Worm (Caenorhabditis elegans) whole organism, L4 larva: ENCODE measurements around the gene srx-47.

Experiments used
- F26F4.8 ChIP-seq: fragments of 200-800 bp; sonication (Bioruptor generic); conservative IDR thresholded peaks from 2 replicates; pipeline ENCODE4 v1.3.6; 2022; ENCODE audit warnings: missing genetic modification characterization, missing compliant biosample characterization
- R02D3.7 ChIP-seq: fragments of 150-350 bp; sonication (generic microtip); optimal IDR thresholded peaks from 3 replicates; lab custom pipeline; 2014; ENCODE audit warnings: missing biosample characterization, missing genetic modification characterization
- T20F7.1 ChIP-seq: fragments of 200-800 bp; sonication (Bioruptor generic); optimal IDR thresholded peaks from 2 replicates; lab custom pipeline; 2018; ENCODE audit warnings: mild to moderate bottlenecking, missing genetic modification characterization, missing compliant biosample characterization
- ZK337.2 ChIP-seq: fragments of 200-800 bp; sonication (Bioruptor generic); IDR thresholded peaks from 2 replicates; pipeline ENCODE4 v1.3.6; 2022; ENCODE audit warnings: missing genetic modification reagents, missing genetic modification characterization, missing compliant biosample characterization
- ZK546.5 ChIP-seq, 2 experiments: sonication (generic microtip); optimal IDR thresholded peaks; 2 replicates each; lab custom pipeline; 2017; ENCODE audit warnings: missing biosample characterization in 2 of 2, missing genetic modification characterization in 2 of 2
- aha-1 ChIP-seq: fragments of 150-350 bp; peaks from one replicate; lab custom pipeline; 2014; ENCODE audit warnings: missing biosample characterization, missing genetic modification characterization
- attf-4 ChIP-seq: sonication (generic microtip); optimal IDR thresholded peaks from 3 replicates; lab custom pipeline; 2017; ENCODE audit warnings: missing biosample characterization, missing genetic modification characterization
- ceh-28 ChIP-seq: fragments of 150-350 bp; optimal IDR thresholded peaks from 2 replicates; lab custom pipeline; 2014; ENCODE audit warnings: missing biosample characterization, missing genetic modification reagents, missing genetic modification characterization
- ceh-32 ChIP-seq: sonication (generic microtip); optimal IDR thresholded peaks from 2 replicates; lab custom pipeline; 2016; ENCODE audit warnings: mild to moderate bottlenecking, missing genetic modification characterization, missing compliant biosample characterization; ENCODE audit not compliant: poor library complexity
- ceh-44 ChIP-seq: fragments of 200-800 bp; sonication (Bioruptor generic); IDR thresholded peaks from 2 replicates; pipeline ENCODE4 v1.3.6; 2022; ENCODE audit warnings: missing genetic modification reagents, missing genetic modification characterization, missing compliant biosample characterization
- daf-16 ChIP-seq, 3 experiments: sonication (generic microtip); optimal IDR thresholded peaks; 2 replicates each; lab custom pipeline; 2016 to 2017; ENCODE audit warnings: missing genetic modification characterization in 3 of 3, missing genetic modification reagents in 3 of 3, mild to moderate bottlenecking in 2 of 3, missing compliant biosample characterization in 2 of 3, missing biosample characterization in 1 of 3, moderate library complexity in 1 of 3
- dmd-6 ChIP-seq: fragments of 200-800 bp; sonication (Bioruptor generic); IDR thresholded peaks from 2 replicates; pipeline ENCODE4 v1.3.6; 2022; ENCODE audit warnings: missing genetic modification reagents, missing genetic modification characterization, missing compliant biosample characterization
- dve-1 ChIP-seq: sonication (generic microtip); optimal IDR thresholded peaks from 2 replicates; lab custom pipeline; 2017; ENCODE audit warnings: antibody characterized with exemption, mild to moderate bottlenecking, missing genetic modification characterization, missing compliant biosample characterization; ENCODE audit not compliant: insufficient read depth
- gei-8 ChIP-seq: fragments of 200-800 bp; sonication (Bioruptor generic); optimal IDR thresholded peaks from 2 replicates; lab custom pipeline; 2018; ENCODE audit warnings: mild to moderate bottlenecking, missing genetic modification characterization, missing compliant biosample characterization
- hlh-11 ChIP-seq: fragments of 200-800 bp; sonication (Bioruptor generic); optimal IDR thresholded peaks from 2 replicates; lab custom pipeline; 2018; ENCODE audit warnings: mild to moderate bottlenecking, missing genetic modification characterization, missing compliant biosample characterization
- hlh-30 ChIP-seq: sonication (generic microtip); optimal IDR thresholded peaks from 2 replicates; lab custom pipeline; 2017; ENCODE audit warnings: antibody characterized with exemption, mild to moderate bottlenecking, missing genetic modification characterization, missing compliant biosample characterization; ENCODE audit not compliant: insufficient read depth
- hmg-1.1 ChIP-seq: fragments of 200-800 bp; sonication (Bioruptor generic); IDR thresholded peaks from 2 replicates; pipeline ENCODE4 v1.3.6; 2022; ENCODE audit warnings: missing genetic modification reagents, missing genetic modification characterization, missing compliant biosample characterization
- lin-1 ChIP-seq: fragments of 200-800 bp; sonication (Bioruptor generic); IDR thresholded peaks from 2 replicates; pipeline ENCODE4 v1.3.6; 2022; ENCODE audit warnings: missing genetic modification reagents, missing genetic modification characterization, missing compliant biosample characterization
- lsy-2 ChIP-seq, 2 experiments: fragments of 150-350 bp in 1 of 2; sonication (generic microtip) in 1 of 2; optimal IDR thresholded peaks; 2 replicates each; lab custom pipeline; 2014 to 2017; ENCODE audit warnings: missing biosample characterization in 2 of 2, missing genetic modification characterization in 2 of 2
- madf-5 ChIP-seq, 2 experiments: fragments of 200-800 bp; sonication (Bioruptor generic); IDR thresholded peaks; 2 replicates each; pipeline ENCODE4 v1.3.6; 2022; ENCODE audit warnings: missing compliant biosample characterization in 2 of 2, missing genetic modification characterization in 2 of 2
- mdl-1 ChIP-seq, 2 experiments: fragments of 150-350 bp in 1 of 2; sonication (generic microtip) in 1 of 2; optimal IDR thresholded peaks; 2 replicates each; lab custom pipeline; 2014 to 2017; ENCODE audit warnings: missing biosample characterization in 2 of 2, missing genetic modification characterization in 2 of 2
- mep-1 ChIP-seq: fragments of 150-350 bp; sonication (generic microtip); optimal IDR thresholded peaks from 3 replicates; lab custom pipeline; 2014; ENCODE audit warnings: missing biosample characterization, missing genetic modification characterization
- mes-2 ChIP-seq: sonication (generic microtip); optimal IDR thresholded peaks from 2 replicates; lab custom pipeline; 2016; ENCODE audit warnings: missing genotype, mild to moderate bottlenecking, missing genetic modification characterization, missing compliant biosample characterization; ENCODE audit not compliant: poor library complexity, severe bottlenecking
- nhr-10 ChIP-seq: fragments of 150-350 bp; optimal IDR thresholded peaks from 2 replicates; lab custom pipeline; 2014; ENCODE audit warnings: missing biosample characterization, missing genetic modification characterization
- nhr-11 ChIP-seq: fragments of 150-350 bp; optimal IDR thresholded peaks from 2 replicates; lab custom pipeline; 2014; ENCODE audit warnings: missing biosample characterization, missing genetic modification characterization
- nhr-28 ChIP-seq: fragments of 150-350 bp; optimal IDR thresholded peaks from 2 replicates; lab custom pipeline; 2014; ENCODE audit warnings: missing biosample characterization, missing genetic modification characterization
- nhr-41 ChIP-seq: fragments of 200-800 bp; sonication (Bioruptor generic); IDR thresholded peaks from 2 replicates; pipeline ENCODE4 v1.3.6; 2022; ENCODE audit warnings: missing genetic modification reagents, missing genetic modification characterization, missing compliant biosample characterization
- nhr-42 ChIP-seq: fragments of 200-800 bp; sonication (Bioruptor generic); IDR thresholded peaks from 2 replicates; pipeline ENCODE4 v1.3.6; 2022; ENCODE audit warnings: missing genetic modification characterization, missing compliant biosample characterization
- nhr-48 ChIP-seq: sonication (generic microtip); optimal IDR thresholded peaks from 2 replicates; lab custom pipeline; 2016; ENCODE audit warnings: mild to moderate bottlenecking, missing genetic modification characterization, missing compliant biosample characterization
- nhr-77 ChIP-seq: fragments of 150-350 bp; optimal IDR thresholded peaks from 2 replicates; lab custom pipeline; 2014; ENCODE audit warnings: missing biosample characterization, missing genetic modification characterization
- pha-4 ChIP-seq, 2 experiments: fragments of 150-350 bp in 1 of 2; fragments of 200-800 bp in 1 of 2; sonication (Bioruptor generic) in 1 of 2; IDR thresholded peaks in 1 of 2; optimal IDR thresholded peaks in 1 of 2; 2 replicates each; pipeline versions ENCODE4 v1.3.6 to Lab custom; 2014 to 2022; ENCODE audit warnings: missing genetic modification characterization in 2 of 2, missing genetic modification reagents in 2 of 2, missing biosample characterization in 1 of 2, missing compliant biosample characterization in 1 of 2
- spr-3 ChIP-seq: fragments of 200-800 bp; sonication (Bioruptor generic); optimal IDR thresholded peaks from 2 replicates; lab custom pipeline; 2018; ENCODE audit warnings: mild to moderate bottlenecking, missing genetic modification characterization, missing compliant biosample characterization
- unc-62 ChIP-seq, 3 experiments: fragments of 150-350 bp in 1 of 3; sonication (generic microtip); optimal IDR thresholded peaks in 2 of 3; peaks in 1 of 3; 1 replicate in 1 of 3; 2 replicates in 2 of 3; lab custom pipeline; 2014 to 2017; ENCODE audit warnings: missing biosample characterization in 3 of 3, missing genetic modification characterization in 3 of 3, missing genetic modification reagents in 3 of 3, missing genotype in 1 of 3
- zag-1 ChIP-seq: fragments of 150-350 bp; optimal IDR thresholded peaks from 2 replicates; lab custom pipeline; 2014; ENCODE audit warnings: missing biosample characterization, missing genetic modification characterization
- zfp-2 ChIP-seq: sonication (generic microtip); optimal IDR thresholded peaks from 2 replicates; lab custom pipeline; 2016; ENCODE audit warnings: mild to moderate bottlenecking, missing genetic modification characterization, missing compliant biosample characterization
- zfp-3 ChIP-seq: fragments of 200-800 bp; sonication (Bioruptor generic); conservative IDR thresholded peaks from 2 replicates; pipeline ENCODE4 v1.3.6; 2022; ENCODE audit warnings: missing genetic modification reagents, missing genetic modification characterization, missing compliant biosample characterization
- ztf-11 ChIP-seq: fragments of 150-350 bp; optimal IDR thresholded peaks from 2 replicates; lab custom pipeline; 2014; ENCODE audit warnings: missing biosample characterization, missing genetic modification characterization

srx-47 gene

DNA sequence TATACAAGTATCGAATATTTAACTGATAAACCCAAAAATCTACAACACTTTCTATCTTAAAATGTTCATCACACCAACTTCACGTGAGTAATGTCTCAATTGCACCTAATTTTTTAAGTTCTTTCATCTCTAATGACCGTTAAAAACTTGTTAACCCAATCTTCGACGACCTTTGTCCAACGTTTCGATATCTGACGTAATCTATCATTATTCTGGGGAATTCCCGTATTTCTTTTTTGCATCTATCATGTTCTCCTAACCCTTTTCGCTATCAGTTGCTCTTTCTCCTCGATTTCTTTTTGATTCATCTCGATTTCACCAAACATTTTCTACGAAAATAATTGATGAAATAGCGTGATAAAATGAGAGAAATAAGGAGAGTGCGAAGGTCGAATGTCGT, 22.1 kb upstream of the srx-47 start (continued):
- TF ChIP-seq daf-16 (GFP tag; optimal IDR thresholded peaks at IDR 0.05; lab: Kevin White, UChicago) (no peak), daf-16 (tag; optimal IDR thresholded peaks at IDR 0.05; lab: Kevin White, UChicago) (peak; percentile 37), nhr-11 (tag; lab: Kevin White, UChicago) (peak; percentile 1), nhr-48 (peak; percentile 88), spr-3 (GFP tag; lab: Kevin White, UChicago) (no peak), lin-1 (GFP tag; lab: Robert Waterston, UW) (no peak), zag-1 (tag; lab: Kevin White, UChicago) (no peak), R02D3.7 (tag; lab: Kevin White, UChicago) (no peak), attf-4 (tag; lab: Kevin White, UChicago) (no peak), nhr-42 (GFP tag; lab: Robert Waterston, UW) (no peak), mep-1 (tag; lab: Kevin White, UChicago) (peak; percentile 6), ZK337.2 (GFP tag; lab: Robert Waterston, UW) (no peak), unc-62 (GFP tag; optimal IDR thresholded peaks at IDR 0.05 in 1 of 2; lab: Kevin White, UChicago) (peak in 1 of 2 experiments; percentile 90), unc-62 (tag; optimal IDR thresholded peaks at IDR 0.05; lab: Kevin White, UChicago) (no peak), dve-1 (tag; lab: Kevin White, UChicago) (peak; percentile 13), ceh-44 (GFP tag; lab: Robert Waterston, UW) (no peak), ceh-32 (no peak), mdl-1 (tag; optimal IDR thresholded peaks at IDR 0.05; lab: Kevin White, UChicago) (peak in 1 of 2 experiments; percentile 28), nhr-10 (tag; lab: Kevin White, UChicago) (no peak), dmd-6 (GFP tag; lab: Robert Waterston, UW) (peak; percentile 54), gei-8 (GFP tag; lab: Kevin White, UChicago) (no peak)

- TF ChIP-seq daf-16 (GFP tag; optimal IDR thresholded peaks at IDR 0.05; lab: Kevin White, UChicago) (no peak), daf-16 (tag; optimal IDR thresholded peaks at IDR 0.05; lab: Kevin White, UChicago) (peak; percentile 24), zfp-2 (no peak), ceh-28 (tag; lab: Kevin White, UChicago) (no peak), lsy-2 (tag; optimal IDR thresholded peaks at IDR 0.05; lab: Kevin White, UChicago) (no peak)
Observed at ce11 chrV:9328670-9329069, 21.1 kb upstream of the srx-47 start, which contains the start of gene K07B1.4. Gene K07B1.4 (plus strand): TSS chrV:9328970.

DNA sequence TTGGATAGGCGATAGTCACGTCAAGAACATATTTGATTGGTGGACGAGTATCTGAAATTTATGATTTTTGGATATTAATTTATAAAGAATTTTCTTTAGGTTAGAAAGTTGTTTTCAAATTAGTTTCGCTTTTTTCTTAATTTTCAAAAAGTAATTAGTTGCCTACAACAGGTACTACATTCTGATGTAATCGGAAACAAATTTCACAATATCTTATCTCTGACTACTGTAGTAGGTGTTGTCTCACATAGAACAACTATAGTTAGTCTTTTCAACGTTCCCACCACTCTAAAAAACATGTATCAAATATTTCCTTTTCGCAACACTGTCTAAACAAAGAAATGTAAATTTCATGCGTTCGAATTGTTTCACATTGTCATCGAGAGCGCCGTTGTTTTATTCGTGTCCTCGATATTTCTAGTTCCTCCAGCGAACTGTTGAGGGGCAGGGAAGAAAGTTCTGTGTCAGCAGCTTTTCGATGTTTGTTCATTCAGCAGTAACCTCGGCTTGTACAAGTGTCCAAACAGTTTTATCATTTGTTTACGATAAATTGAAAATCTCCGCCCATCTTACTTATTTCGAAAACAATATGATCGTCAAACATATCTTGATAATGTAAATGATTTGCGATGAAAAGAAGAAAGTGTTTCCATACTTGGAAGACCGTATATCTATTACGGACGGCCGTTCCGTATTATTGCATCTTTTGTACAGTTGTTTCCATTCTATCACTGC, 20.4 kb upstream of the srx-47 start:
- TF ChIP-seq T20F7.1 (GFP tag; lab: Kevin White, UChicago) (no peak), aha-1 (tag; lab: Kevin White, UChicago) (peak; percentile 46), nhr-28 (tag; lab: Kevin White, UChicago) (peak; percentile 97), mes-2 (tag; lab: Kevin White, UChicago) (peak; percentile 0), nhr-10 (tag; lab: Kevin White, UChicago) (no peak), daf-16 (GFP tag; optimal IDR thresholded peaks at IDR 0.05; lab: Kevin White, UChicago) (no peak), daf-16 (tag; optimal IDR thresholded peaks at IDR 0.05; lab: Kevin White, UChicago) (peak; percentile 74), ceh-28 (tag; lab: Kevin White, UChicago) (no peak), hlh-11 (tag; lab: Kevin White, UChicago) (no peak), hlh-30 (tag; lab: Kevin White, UChicago) (peak; percentile 8)

DNA sequence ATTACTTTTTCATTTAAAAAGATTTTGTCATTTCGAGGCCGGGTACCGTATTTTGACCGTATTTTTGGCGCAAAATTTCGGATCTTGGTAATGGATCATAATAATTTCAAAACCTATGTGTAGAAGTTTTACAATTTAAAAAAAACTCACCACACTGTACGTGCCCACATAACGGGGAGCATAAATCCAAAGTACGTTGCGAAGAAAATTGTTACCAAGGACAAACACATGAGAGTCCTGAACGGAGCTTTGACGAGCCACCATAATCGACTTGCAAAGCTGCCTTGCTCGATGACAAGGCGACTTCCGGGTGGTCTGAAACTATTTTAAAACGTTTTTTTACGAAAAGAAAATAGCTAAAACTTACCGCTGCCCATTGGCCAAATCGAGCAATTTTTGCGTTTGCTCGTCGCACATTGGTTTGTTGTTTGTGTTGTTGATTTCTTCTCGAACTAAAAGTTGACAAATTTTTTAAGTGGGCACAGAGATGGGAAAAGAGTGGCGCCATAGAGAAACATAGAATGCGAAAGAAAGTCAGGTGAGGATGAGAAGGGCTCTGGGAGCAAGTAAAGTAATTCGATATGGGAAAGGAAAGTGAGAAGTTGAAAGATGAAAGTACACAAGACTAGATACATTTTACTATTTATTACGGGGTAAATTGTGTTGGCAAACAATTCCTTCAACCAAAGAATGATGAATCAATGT, 17.0 kb upstream of the srx-47 start:
- peak in 1 of 2 experiments; percentile 37 for TF ChIP-seq unc-62 (GFP tag; optimal IDR thresholded peaks at IDR 0.05 in 1 of 2; lab: Kevin White, UChicago)
- TF ChIP-seq unc-62 (tag; optimal IDR thresholded peaks at IDR 0.05; lab: Kevin White, UChicago) = no peak
- no peak for TF ChIP-seq spr-3 (GFP tag; lab: Kevin White, UChicago)
- TF ChIP-seq lsy-2 (tag; optimal IDR thresholded peaks at IDR 0.05; lab: Kevin White, UChicago) = no peak
- no peak for TF ChIP-seq nhr-77 (tag; lab: Kevin White, UChicago)
- TF ChIP-seq T20F7.1 (GFP tag; lab: Kevin White, UChicago) = no peak
- peak; percentile 95 for TF ChIP-seq aha-1 (tag; lab: Kevin White, UChicago)
- no peak for TF ChIP-seq nhr-41 (GFP tag; lab: Robert Waterston, UW)
- TF ChIP-seq nhr-11 (tag; lab: Kevin White, UChicago) = peak; percentile 20
- no peak for TF ChIP-seq madf-5 (GFP tag; IDR thresholded peaks at IDR 0.05; lab: Robert Waterston, UW)
- TF ChIP-seq F26F4.8 (GFP tag; lab: Robert Waterston, UW) = no peak
- no peak for TF ChIP-seq zfp-3
- no peak for TF ChIP-seq hmg-1.1
- no peak for TF ChIP-seq pha-4 (GFP tag; IDR thresholded peaks at IDR 0.05; lab: Robert Waterston, UW)
- TF ChIP-seq pha-4 (tag; optimal IDR thresholded peaks at IDR 0.05; lab: Kevin White, UChicago) = peak; percentile 77
- no peak for TF ChIP-seq ZK546.5 (tag; optimal IDR thresholded peaks at IDR 0.05; lab: Kevin White, UChicago)
- TF ChIP-seq daf-16 (GFP tag; optimal IDR thresholded peaks at IDR 0.05; lab: Kevin White, UChicago) = no peak
- peak; percentile 40 for TF ChIP-seq daf-16 (tag; optimal IDR thresholded peaks at IDR 0.05; lab: Kevin White, UChicago)
- TF ChIP-seq ceh-44 (GFP tag; lab: Robert Waterston, UW) = no peak
- no peak for TF ChIP-seq ceh-32
- peak; percentile 3 for TF ChIP-seq nhr-28 (tag; lab: Kevin White, UChicago)
- TF ChIP-seq ztf-11 (tag; lab: Kevin White, UChicago) = no peak
